Fruit fly (Drosophila melanogaster): Measurements from ENCODE around the gene Lmpt.

DNA sequence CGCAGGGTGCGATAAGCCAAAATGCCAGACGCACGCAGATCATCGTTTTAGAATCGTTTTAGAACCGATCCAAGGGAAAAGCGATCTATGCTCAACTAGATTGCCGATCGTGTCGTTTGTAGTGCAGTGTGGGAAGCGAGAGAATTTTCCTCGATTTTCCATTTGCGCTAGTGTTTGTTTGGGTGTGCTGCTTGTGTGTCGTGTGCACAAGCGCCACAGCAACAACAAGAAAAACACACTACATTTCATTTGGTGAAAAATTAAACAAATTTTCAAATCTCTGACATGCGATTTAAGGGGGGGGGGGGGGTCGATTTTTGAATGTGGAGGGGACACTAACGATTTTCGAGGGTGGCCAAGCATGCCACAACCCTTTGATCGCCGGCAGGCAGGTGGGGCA is 45.4 kb downstream of the Lmpt start:
- TF ChIP-seq Sin3A (optimal IDR thresholded peaks at IDR 0.05) (no peak), insv (optimal IDR thresholded peaks at IDR 0.05) (no peak), h (optimal IDR thresholded peaks at IDR 0.05) (no peak), psq (optimal IDR thresholded peaks at IDR 0.05) (no peak)
